Worm (Caenorhabditis elegans): ENCODE data around the gene cts-1.

ce11 chrIII:10240073-10240472, 23.6 kb upstream of the cts-1 start:
- TF ChIP-seq dao-5 (tag; optimal IDR thresholded peaks at IDR 0.05) (no peak), him-1 (tag; optimal IDR thresholded peaks at IDR 0.05) (no peak), W03F9.2 (tag; optimal IDR thresholded peaks at IDR 0.05) (no peak)
